Worm (Caenorhabditis elegans) whole organism, young adult: ENCODE data around the gene mpk-2.

ENCODE experiments used
- F52B5.7 ChIP-seq: sonication (generic microtip); optimal IDR thresholded peaks from 2 replicates; lab custom pipeline; 2016; ENCODE audit warnings: mild to moderate bottlenecking, missing genetic modification characterization, missing compliant biosample characterization
- aptf-3 ChIP-seq: fragments of 200-800 bp; sonication (Bioruptor generic); IDR thresholded peaks from 2 replicates; pipeline ENCODE4 v1.3.6; 2022; ENCODE audit warnings: missing genetic modification characterization, missing compliant biosample characterization
- ets-4 ChIP-seq: fragments of 200-800 bp; sonication (Bioruptor generic); optimal IDR thresholded peaks from 2 replicates; lab custom pipeline; 2018; ENCODE audit warnings: mild to moderate bottlenecking, missing genetic modification characterization, missing compliant biosample characterization
- lin-35 ChIP-seq, 3 experiments: fragments of 150-350 bp in 2 of 3; sonication (generic microtip) in 1 of 3; optimal IDR thresholded peaks; 2 replicates each; lab custom pipeline; 2014 to 2018; ENCODE audit warnings: missing biosample characterization in 3 of 3, missing genetic modification characterization in 3 of 3, missing genetic modification reagents in 3 of 3
- lin-40 ChIP-seq: sonication (generic microtip); optimal IDR thresholded peaks from 2 replicates; lab custom pipeline; 2016; ENCODE audit warnings: missing genetic modification characterization, mild to moderate bottlenecking, missing compliant biosample characterization, missing genotype, missing genetic modification reagents
- lsl-1 ChIP-seq: fragments of 200-800 bp; sonication (Bioruptor generic); optimal IDR thresholded peaks from 2 replicates; lab custom pipeline; 2018; ENCODE audit warnings: mild to moderate bottlenecking, missing genetic modification characterization, moderate library complexity, missing compliant biosample characterization
- madf-3 ChIP-seq: fragments of 200-800 bp; sonication (Bioruptor generic); IDR thresholded peaks from 2 replicates; pipeline ENCODE4 v1.3.6; 2022; ENCODE audit warnings: missing genetic modification reagents, missing genetic modification characterization, missing compliant biosample characterization
- nhr-90 ChIP-seq: sonication (generic microtip); optimal IDR thresholded peaks from 2 replicates; lab custom pipeline; 2016; ENCODE audit warnings: missing genotype, mild to moderate bottlenecking, missing genetic modification characterization, missing compliant biosample characterization
- pbrm-1 ChIP-seq: fragments of 200-800 bp; sonication (Bioruptor generic); IDR thresholded peaks from 2 replicates; pipeline ENCODE4 v1.3.6; 2022; ENCODE audit warnings: missing genetic modification reagents, missing genetic modification characterization, missing compliant biosample characterization
- unc-130 ChIP-seq: sonication (generic microtip); optimal IDR thresholded peaks from 2 replicates; lab custom pipeline; 2016; ENCODE audit warnings: missing genetic modification reagents, missing genetic modification characterization, missing compliant biosample characterization

ce11 chrII:5071265-5071664, 32.7 kb upstream of the mpk-2 start, which contains the start of gene C27A2.7:
- TF ChIP-seq lin-35 (GFP tag; optimal IDR thresholded peaks at IDR 0.05; lab: Kevin White, UChicago) = no peak
- TF ChIP-seq lsl-1 (GFP tag; lab: Kevin White, UChicago) = no peak
- no peak for TF ChIP-seq pbrm-1 (GFP tag; lab: Robert Waterston, UW)
- no peak for TF ChIP-seq aptf-3 (GFP tag; lab: Robert Waterston, UW)
- TF ChIP-seq unc-130 (GFP tag; lab: Kevin White, UChicago) = no peak
- no peak for TF ChIP-seq nhr-90 (tag; lab: Kevin White, UChicago)
- TF ChIP-seq ets-4 (GFP tag; lab: Kevin White, UChicago) = no peak
- no peak for TF ChIP-seq lin-40 (tag; lab: Kevin White, UChicago)
- no peak for TF ChIP-seq F52B5.7 (tag; lab: Kevin White, UChicago)
- TF ChIP-seq madf-3 (GFP tag; lab: Robert Waterston, UW) = no peak
